Fruit fly (Drosophila melanogaster): ENCODE measurements around the gene CG45489.
A peak's percentile ranks its signal among the peaks of the same experiment; 100 is the strongest.

Gene CG45489

DNA sequence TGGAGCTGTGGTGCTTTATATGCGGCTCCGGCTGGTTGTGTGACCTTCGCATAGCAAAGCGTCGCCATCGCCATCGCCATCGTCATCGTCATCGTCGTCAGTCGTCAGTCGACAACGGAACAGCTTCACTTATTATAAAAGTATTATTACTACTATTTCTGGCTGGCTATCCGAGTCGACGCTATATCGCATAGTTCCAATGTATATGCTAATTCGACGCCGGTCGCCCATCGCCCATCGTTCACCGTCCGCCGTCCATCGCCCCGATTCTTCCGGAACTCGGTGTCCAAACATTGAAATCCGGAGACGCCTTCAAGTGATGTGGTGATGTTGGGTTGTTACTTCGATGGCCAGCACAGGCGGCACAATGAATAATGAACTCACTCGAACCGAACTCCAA is 36.9 kb downstream of the CG45489 start:
- peak; percentile 41 for TF ChIP-seq Eip78C (GFP tag)
- TF ChIP-seq Met (GFP tag; optimal IDR thresholded peaks at IDR 0.05) = no peak

DNA sequence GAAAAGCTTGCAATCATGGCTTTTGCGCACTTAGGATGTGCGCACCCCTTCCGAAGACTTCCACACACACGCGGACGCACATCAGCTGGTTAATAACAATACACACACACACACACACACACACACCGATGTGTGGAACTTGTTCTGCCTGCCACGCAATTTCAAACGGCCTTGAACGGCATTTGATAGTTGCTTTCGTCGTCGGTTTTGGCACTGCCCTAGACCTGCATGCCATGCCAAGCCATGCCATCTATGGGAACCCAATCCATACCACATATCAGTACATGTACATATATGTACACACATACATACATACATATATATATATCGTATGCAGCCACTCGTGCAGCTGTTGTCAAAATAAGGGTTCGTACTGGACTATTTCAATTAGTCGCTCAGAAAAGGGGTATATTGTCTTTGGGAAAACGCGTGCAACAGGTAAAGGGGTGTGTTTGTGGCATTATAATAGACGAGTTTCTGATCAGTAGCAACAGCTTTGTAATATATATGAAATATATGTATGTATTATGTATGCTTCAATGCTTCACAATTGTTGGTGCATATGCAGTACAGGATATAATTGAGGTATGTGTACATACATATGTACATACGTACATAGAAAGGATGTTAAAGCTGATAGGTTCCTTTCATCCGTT is 38.8 kb downstream of the CG45489 start, which contains the start of gene amn:
Gene amn (minus strand): TSS at position 51 of the 656 bp plus-strand sequence.
- no peak for TF ChIP-seq svp (GFP tag)
- no peak for TF ChIP-seq CG11762 (GFP tag; optimal IDR thresholded peaks at IDR 0.05; ENCODE audit: insufficient read depth)
- TF ChIP-seq CG9139 (GFP tag; optimal IDR thresholded peaks at IDR 0.05) = no peak
- no peak for TF ChIP-seq CG6808 (GFP tag; optimal IDR thresholded peaks at IDR 0.05)
- no peak for TF ChIP-seq Gug (GFP tag; IDR thresholded peaks at IDR 0.05)
- no peak for TF ChIP-seq CG3032 (tag; optimal IDR thresholded peaks at IDR 0.05)
- no peak for TF ChIP-seq CG4318 (GFP tag; optimal IDR thresholded peaks at IDR 0.05)
- TF ChIP-seq CG6163 (GFP tag; IDR thresholded peaks at IDR 0.05) = no peak
- TF ChIP-seq OdsH (GFP tag; optimal IDR thresholded peaks at IDR 0.05) = no peak
- no peak for TF ChIP-seq spab (GFP tag; optimal IDR thresholded peaks at IDR 0.05)
- no peak for TF ChIP-seq topi (GFP tag; optimal IDR thresholded peaks at IDR 0.05)
- no peak for TF ChIP-seq dac (GFP tag; optimal IDR thresholded peaks at IDR 0.05)
- no peak for TF ChIP-seq CG8119 (GFP tag; IDR thresholded peaks at IDR 0.05)
- no peak for TF ChIP-seq CG6792 (GFP tag; optimal IDR thresholded peaks at IDR 0.05)

DNA sequence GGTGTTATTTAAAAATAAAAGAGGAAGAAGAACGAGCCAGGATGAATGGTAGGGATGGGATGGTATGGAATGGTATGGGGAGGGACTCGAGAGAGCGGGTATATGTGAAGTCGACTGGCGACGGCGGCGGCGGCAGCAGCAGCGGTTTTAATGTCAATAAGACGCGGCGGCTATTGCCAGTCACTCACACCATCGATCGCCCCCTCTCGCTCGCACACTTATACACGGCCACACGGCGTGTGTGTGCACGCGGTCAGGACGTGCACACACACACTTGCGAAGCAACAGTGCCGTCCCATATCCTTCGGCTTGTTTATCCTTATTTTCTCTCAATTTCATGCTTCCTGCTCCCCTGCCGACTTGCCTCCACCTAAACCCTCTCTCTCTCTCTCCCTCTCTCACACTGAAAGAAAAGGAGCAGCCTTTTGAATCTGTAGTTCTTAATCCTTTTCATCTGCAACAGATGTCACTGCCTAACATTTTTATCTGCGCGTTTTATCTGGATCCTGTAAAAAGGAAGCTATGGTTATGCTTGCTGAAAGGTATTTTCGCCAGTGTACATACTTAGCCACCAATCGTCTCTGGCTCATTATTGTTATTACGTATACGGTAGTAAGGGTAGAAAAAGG is 39.7 kb downstream of the CG45489 start:
- TF ChIP-seq Ets96B (tag; optimal IDR thresholded peaks at IDR 0.05) = peak; percentile 67
- TF ChIP-seq CG11294 (GFP tag; IDR thresholded peaks at IDR 0.05) = peak; percentile 14; the same call in 1 of the 2 replicates
- peak; percentile 64 for TF ChIP-seq CG3032 (tag; optimal IDR thresholded peaks at IDR 0.05)
- peak; percentile 79 for TF ChIP-seq topi (GFP tag; optimal IDR thresholded peaks at IDR 0.05)
- TF ChIP-seq acj6 (GFP tag; optimal IDR thresholded peaks at IDR 0.05) = peak; percentile 77
- TF ChIP-seq achi (GFP tag; optimal IDR thresholded peaks at IDR 0.05) = peak; percentile 67
- no peak for TF ChIP-seq Blimp-1 (GFP tag; optimal IDR thresholded peaks at IDR 0.05)
- peak; percentile 81 for TF ChIP-seq lz (GFP tag; optimal IDR thresholded peaks at IDR 0.05)
- peak; percentile 85 for TF ChIP-seq Hr39 (GFP tag; optimal IDR thresholded peaks at IDR 0.05)
- TF ChIP-seq Sox15 (GFP tag; optimal IDR thresholded peaks at IDR 0.05) = peak; percentile 61
- TF ChIP-seq CG6808 (GFP tag; optimal IDR thresholded peaks at IDR 0.05) = peak; percentile 50
- peak; percentile 82 for TF ChIP-seq CG6163 (GFP tag; IDR thresholded peaks at IDR 0.05)
- TF ChIP-seq dac (GFP tag; optimal IDR thresholded peaks at IDR 0.05) = peak; percentile 32
- peak; percentile 70 for TF ChIP-seq CG7368 (GFP tag; optimal IDR thresholded peaks at IDR 0.05)
- TF ChIP-seq net (GFP tag; optimal IDR thresholded peaks at IDR 0.05) = peak; percentile 65
- peak; percentile 72 for TF ChIP-seq CG1621 (tag; optimal IDR thresholded peaks at IDR 0.05)
- TF ChIP-seq Met (GFP tag; optimal IDR thresholded peaks at IDR 0.05) = peak; percentile 80
- peak; percentile 63 for TF ChIP-seq dsx (GFP tag; optimal IDR thresholded peaks at IDR 0.05; ENCODE audit: poor library complexity, severe bottlenecking)
- TF ChIP-seq CG10631 (GFP tag; optimal IDR thresholded peaks at IDR 0.05) = peak; percentile 76
- no peak for TF ChIP-seq CG16779 (tag; optimal IDR thresholded peaks at IDR 0.05)
- peak; percentile 71 for TF ChIP-seq OdsH (GFP tag; optimal IDR thresholded peaks at IDR 0.05)
- peak; percentile 75 for TF ChIP-seq Sox14 (GFP tag; optimal IDR thresholded peaks at IDR 0.05)
- no peak for TF ChIP-seq CG6276 (GFP tag; optimal IDR thresholded peaks at IDR 0.05)
- TF ChIP-seq fd59A (GFP tag; optimal IDR thresholded peaks at IDR 0.05) = peak; percentile 62
- no peak for TF ChIP-seq CG8319 (GFP tag; optimal IDR thresholded peaks at IDR 0.05)
- peak; percentile 37; the same call in 1 of the 2 replicates for TF ChIP-seq CG15336 (GFP tag; IDR thresholded peaks at IDR 0.05)
- peak; percentile 66 for TF ChIP-seq CG32006 (GFP tag; optimal IDR thresholded peaks at IDR 0.05)
- no peak for TF ChIP-seq Eip93F (GFP tag; optimal IDR thresholded peaks at IDR 0.05)
- peak; percentile 74 for TF ChIP-seq CG3919 (GFP tag; optimal IDR thresholded peaks at IDR 0.05)
- no peak for TF ChIP-seq fd85E (GFP tag; optimal IDR thresholded peaks at IDR 0.05)
- peak; percentile 82 for TF ChIP-seq CG31627 (GFP tag; optimal IDR thresholded peaks at IDR 0.05)
- peak; percentile 30 for TF ChIP-seq fkh (GFP tag; optimal IDR thresholded peaks at IDR 0.05)
- TF ChIP-seq eg (GFP tag; IDR thresholded peaks at IDR 0.05) = peak; percentile 63; the same call in 2 of the 3 replicates
- TF ChIP-seq CG4318 (GFP tag; optimal IDR thresholded peaks at IDR 0.05) = peak; percentile 46
- peak; percentile 78 for TF ChIP-seq CG10669 (GFP tag; optimal IDR thresholded peaks at IDR 0.05)
- no peak for TF ChIP-seq Gug (GFP tag; IDR thresholded peaks at IDR 0.05)
- TF ChIP-seq Lpt (GFP tag; optimal IDR thresholded peaks at IDR 0.05) = peak; percentile 18
- TF ChIP-seq CG34406 (GFP tag; optimal IDR thresholded peaks at IDR 0.05) = peak; percentile 63
- peak; percentile 75 for TF ChIP-seq CG6792 (GFP tag; optimal IDR thresholded peaks at IDR 0.05)

All from whole organism, prepupa.